Worm (Caenorhabditis elegans) whole organism, L4/young adult: ENCODE data around the gene C48D1.9.

Experiments
- W03F9.2 ChIP-seq: fragments of 150-350 bp; optimal IDR thresholded peaks from 2 replicates; lab custom pipeline; 2014; ENCODE audit warnings: missing biosample characterization, missing genetic modification characterization
- dao-5 ChIP-seq: sonication (generic microtip); optimal IDR thresholded peaks from 2 replicates; lab custom pipeline; 2016; ENCODE audit warnings: missing genotype, missing genetic modification characterization, moderate library complexity, missing compliant biosample characterization
- him-1 ChIP-seq: sonication (generic microtip); optimal IDR thresholded peaks from 2 replicates; lab custom pipeline; 2016; ENCODE audit warnings: missing genotype, missing genetic modification reagents, missing genetic modification characterization, missing compliant biosample characterization

C48D1.9 gene

DNA sequence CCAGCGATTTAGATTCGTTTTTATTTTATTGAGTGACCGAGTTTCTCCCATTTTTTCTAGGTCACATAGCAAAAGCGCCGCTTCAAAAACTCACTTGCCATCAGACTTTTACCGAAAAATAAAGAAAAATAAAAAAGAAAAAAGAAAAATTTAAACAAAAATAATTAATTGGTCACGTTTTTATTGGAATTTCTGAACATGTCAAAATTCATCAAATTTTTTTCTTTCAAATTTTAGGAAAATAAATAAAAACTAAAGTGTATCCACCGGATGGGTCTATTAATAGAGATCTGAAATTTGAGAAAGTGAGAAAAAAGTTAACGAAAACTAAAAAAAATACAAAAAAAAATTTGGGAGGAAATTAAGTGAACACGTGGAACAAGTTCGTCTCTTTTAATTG, at the start of gene C48D1.9:
TSS of gene C48D1.9 (minus strand) at position 101 of the 400 bp plus-strand sequence.
- TF ChIP-seq W03F9.2 (tag; lab: Kevin White, UChicago) (no peak), dao-5 (tag; lab: Kevin White, UChicago) (no peak), him-1 (tag; lab: Kevin White, UChicago) (no peak)

DNA sequence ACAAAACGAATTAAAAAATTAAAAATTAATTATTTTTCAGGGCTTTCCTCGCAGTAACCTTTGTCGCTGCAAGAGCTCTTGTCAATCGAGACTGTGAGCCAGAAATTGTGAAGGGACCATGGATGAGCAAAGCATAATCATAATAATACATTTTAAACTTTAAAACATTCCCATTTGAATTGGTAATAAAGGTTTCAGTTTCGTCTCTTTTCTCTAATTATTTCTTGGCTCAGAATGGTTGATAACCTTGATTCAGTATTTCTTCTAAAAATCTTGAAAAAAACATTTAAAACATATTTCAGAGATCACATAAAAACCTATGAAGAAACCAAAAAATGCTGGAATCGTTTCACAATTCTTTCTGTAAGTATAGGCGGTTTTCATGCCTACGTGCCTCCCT, 49.4 kb upstream of the C48D1.9 start, which contains the start of gene JC8.16:
TSS of gene JC8.16 (plus strand) at position 301 of the 400 bp plus-strand sequence.
- TF ChIP-seq W03F9.2 (tag; lab: Kevin White, UChicago) (no peak), dao-5 (tag; lab: Kevin White, UChicago) (no peak), him-1 (tag; lab: Kevin White, UChicago) (no peak)

DNA sequence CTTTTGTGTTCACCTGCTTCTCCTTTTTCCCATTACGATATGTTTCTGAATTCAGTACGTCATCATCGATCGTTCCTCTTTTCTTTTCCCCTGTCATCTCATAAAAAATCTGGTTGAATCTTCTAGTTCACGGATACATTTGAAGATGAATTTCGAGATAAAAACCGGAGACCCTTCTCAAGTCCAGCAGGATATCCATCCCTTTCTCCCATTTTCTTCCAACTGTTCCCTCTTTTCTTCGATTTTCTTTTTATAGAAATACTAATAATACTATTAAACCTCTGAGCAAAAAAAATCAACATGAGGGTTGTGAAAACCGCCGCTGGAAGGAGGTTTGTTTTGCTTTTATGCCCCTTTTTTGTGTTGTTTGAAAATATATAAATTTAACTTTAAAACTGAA, 46.4 kb upstream of the C48D1.9 start, which contains the start of gene bus-12:
TSS of gene bus-12 (plus strand) at position 301 of the 400 bp plus-strand sequence.
- no peak for TF ChIP-seq W03F9.2 (tag; lab: Kevin White, UChicago)
- TF ChIP-seq dao-5 (tag; lab: Kevin White, UChicago) = no peak
- no peak for TF ChIP-seq him-1 (tag; lab: Kevin White, UChicago)

DNA sequence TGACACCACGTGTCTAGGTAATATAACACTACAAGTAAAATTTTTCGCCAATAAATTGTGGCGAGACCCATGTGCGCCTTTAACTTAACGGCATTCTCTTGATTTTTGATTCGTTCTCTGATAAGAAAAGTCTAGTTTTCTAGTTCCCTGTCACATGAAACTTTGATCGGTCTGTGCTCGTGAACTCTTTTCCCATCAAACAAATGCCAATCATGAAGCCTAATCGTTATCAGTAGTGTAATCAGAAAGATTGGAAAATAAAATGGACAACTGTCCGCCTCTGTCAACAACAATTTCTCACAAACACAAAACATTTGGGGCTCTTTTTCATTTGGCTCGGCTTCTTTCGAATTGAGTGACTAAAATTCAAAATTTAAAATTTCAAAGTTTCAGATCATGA, 44.4 kb upstream of the C48D1.9 start, which contains the start of gene ttr-45:
TSS of gene ttr-45 (plus strand) at position 385 of the 400 bp plus-strand sequence.
- no peak for TF ChIP-seq him-1 (tag; lab: Kevin White, UChicago)
- TF ChIP-seq W03F9.2 (tag; lab: Kevin White, UChicago) = no peak
- no peak for TF ChIP-seq dao-5 (tag; lab: Kevin White, UChicago)

DNA sequence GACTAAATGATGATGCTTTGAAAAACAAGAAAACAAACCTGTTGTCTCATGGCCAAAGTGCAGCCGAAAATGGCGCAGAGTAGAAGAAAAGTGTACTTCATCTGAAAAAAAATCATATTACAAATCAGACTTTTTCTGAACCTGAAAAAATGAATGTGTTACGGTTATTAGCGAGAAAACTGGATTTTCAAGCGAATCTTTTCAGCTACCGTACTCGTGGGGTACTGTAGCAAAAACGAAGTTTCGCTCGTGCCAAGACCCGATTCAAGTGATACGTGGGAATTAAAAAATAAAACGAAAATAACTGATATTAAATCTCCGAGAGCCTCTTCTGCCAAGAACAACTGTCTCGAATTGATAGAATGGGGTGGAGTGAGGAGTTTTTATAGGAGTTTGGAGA, 42.7 kb upstream of the C48D1.9 start, which contains the start of gene ttr-51:
TSS of gene ttr-51 (minus strand) at position 101 of the 400 bp plus-strand sequence.
- TF ChIP-seq him-1 (tag; lab: Kevin White, UChicago) (no peak), W03F9.2 (tag; lab: Kevin White, UChicago) (no peak), dao-5 (tag; lab: Kevin White, UChicago) (no peak)

DNA sequence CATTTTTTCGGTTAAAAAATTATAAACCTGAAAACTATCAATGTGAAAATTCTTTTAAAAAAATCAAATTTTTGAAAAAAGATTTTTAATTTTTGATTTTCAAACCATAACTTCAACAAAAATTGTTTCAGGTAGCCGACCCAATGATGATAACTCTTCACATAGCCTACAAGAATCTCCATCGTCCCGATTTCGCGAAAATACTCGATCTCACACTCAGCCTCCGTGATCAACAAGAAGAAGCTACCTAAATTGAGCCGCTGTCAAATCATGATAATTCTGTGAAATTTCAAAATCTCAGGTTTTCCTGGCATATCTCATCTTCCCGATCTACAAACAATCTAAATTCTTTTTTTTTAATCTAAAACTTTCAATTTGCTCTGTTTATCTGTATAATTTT, 40.8 kb upstream of the C48D1.9 start:
- no peak for TF ChIP-seq W03F9.2 (tag; lab: Kevin White, UChicago)
- no peak for TF ChIP-seq him-1 (tag; lab: Kevin White, UChicago)
- no peak for TF ChIP-seq dao-5 (tag; lab: Kevin White, UChicago)

DNA sequence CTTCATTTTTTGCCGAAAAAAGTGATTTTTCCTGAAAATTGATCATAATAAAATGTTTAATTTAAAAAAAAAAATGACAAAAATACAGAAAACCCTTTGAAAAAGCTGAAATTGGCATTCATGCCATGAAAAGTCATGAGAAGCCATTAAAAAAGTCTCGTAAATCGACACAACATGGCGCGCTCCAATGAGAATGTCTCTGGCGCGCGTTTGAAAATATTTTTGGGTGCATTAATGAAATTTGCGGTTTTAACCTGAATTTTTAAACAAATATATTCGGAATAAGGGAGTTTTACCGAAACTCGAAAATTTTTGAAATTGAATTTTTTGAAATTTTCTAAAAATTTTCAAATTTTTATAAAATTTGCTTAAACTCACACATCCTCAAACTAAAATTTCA, 38.3 kb upstream of the C48D1.9 start:
- TF ChIP-seq dao-5 (tag; lab: Kevin White, UChicago) = no peak
- no peak for TF ChIP-seq W03F9.2 (tag; lab: Kevin White, UChicago)
- TF ChIP-seq him-1 (tag; lab: Kevin White, UChicago) = no peak

DNA sequence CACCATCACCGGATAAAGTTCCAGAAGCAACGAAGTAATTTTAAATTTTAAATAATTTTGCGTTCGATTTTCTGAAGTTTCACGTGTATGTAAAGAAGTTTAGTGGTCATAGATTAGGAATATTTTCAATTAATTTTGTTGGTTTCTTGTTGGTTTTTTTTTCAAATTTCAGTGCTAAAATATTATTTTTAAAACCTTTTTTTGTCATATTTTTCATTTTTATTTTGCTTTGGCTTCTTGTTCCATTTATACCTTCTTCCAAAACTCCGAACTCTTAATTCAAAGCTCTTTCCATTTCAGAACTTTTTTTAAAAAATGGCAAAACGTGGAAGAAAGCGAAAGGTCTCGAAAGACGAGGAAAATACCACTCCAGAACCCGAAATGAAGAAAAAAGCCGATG, 37.5 kb upstream of the C48D1.9 start, which contains the start of gene JC8.7:
TSS of gene JC8.7 (plus strand) at position 301 of the 400 bp plus-strand sequence.
- TF ChIP-seq W03F9.2 (tag; lab: Kevin White, UChicago) (no peak), dao-5 (tag; lab: Kevin White, UChicago) (no peak), him-1 (tag; lab: Kevin White, UChicago) (no peak)

DNA sequence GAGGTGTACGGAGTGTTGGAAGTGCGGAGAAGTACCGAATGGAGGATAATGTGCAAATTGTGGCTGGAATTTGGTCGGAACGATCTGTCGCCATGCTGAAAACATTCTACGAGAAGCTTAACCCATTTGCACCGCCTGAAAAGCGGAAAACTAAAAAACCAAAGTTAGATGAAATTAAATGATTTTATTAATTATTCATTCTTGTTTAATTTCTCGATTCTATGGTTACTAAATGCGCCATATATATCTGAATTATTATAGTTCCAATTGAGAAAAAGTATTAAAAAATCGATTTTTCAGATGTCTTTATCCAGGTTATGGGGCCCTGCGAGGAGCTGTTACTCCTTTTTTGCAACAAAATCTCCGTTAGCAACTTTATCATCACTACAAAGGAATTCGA, 34.6 kb upstream of the C48D1.9 start, which contains the start of gene cox-11:
TSS of gene cox-11 (plus strand) at position 301 of the 400 bp plus-strand sequence.
- no peak for TF ChIP-seq dao-5 (tag; lab: Kevin White, UChicago)
- no peak for TF ChIP-seq W03F9.2 (tag; lab: Kevin White, UChicago)
- TF ChIP-seq him-1 (tag; lab: Kevin White, UChicago) = no peak

DNA sequence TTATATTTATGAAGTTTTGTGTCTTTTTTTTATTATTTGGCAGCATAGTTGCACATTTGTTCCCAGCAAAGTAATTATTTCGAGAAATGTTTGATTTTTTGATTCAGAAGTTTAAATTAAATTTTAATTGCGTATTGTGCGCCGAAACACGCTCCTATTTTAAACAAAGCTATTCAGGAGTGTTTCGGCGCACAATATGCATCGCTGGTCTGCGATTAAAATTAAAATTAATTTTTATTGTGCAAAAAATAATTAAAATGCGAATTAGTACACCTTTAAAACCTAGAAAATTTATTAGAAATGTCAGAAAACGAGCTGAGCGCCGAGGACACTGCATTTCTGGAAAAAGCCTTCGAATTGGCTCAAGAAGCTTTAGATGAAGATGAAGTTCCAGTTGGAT, 33.9 kb upstream of the C48D1.9 start, which contains the start of gene JC8.4:
TSS of gene JC8.4 (plus strand) at position 301 of the 400 bp plus-strand sequence.
- TF ChIP-seq him-1 (tag; lab: Kevin White, UChicago) = no peak

DNA sequence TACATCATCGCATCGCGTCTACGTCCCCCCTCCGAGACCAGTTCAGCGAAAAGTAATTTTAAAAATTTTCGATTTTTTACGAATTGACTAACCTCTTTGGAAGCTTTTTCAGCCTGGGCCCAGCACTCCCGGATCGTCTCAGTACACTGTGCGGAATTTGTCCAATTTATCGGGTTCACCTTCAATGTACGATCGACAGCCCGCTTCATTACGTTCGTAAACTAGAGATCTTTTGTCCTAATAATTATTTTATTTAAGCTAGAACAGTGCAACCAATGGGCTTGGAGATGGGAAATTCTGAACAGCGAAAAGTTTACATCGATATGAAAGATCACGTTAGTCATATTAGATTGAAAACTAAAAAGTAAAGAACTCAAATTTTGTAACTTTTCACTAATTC, 31.9 kb upstream of the C48D1.9 start:
- TF ChIP-seq him-1 (tag; lab: Kevin White, UChicago) (no peak), dao-5 (tag; lab: Kevin White, UChicago) (no peak), W03F9.2 (tag; lab: Kevin White, UChicago) (no peak)

DNA sequence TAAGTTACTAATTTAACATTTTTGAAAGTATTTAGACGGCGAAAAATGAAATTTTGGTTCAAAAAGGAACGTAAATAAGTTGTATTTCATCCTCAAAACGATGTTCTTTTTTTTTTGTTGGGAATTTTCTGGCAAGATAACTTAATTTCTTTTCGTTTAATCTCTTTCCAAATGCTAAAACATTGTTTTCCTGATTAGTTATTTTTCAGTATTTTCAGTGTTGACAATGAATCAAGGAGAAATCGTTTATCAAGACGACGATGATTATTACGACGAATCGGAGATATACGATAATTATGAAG, 31.3 kb upstream of the C48D1.9 start, which contains the start of gene lin-54:
TSS of gene lin-54 (plus strand) at position 203 of the 302 bp plus-strand sequence.
- TF ChIP-seq him-1 (tag; lab: Kevin White, UChicago) (no peak), dao-5 (tag; lab: Kevin White, UChicago) (no peak), W03F9.2 (tag; lab: Kevin White, UChicago) (no peak)

DNA sequence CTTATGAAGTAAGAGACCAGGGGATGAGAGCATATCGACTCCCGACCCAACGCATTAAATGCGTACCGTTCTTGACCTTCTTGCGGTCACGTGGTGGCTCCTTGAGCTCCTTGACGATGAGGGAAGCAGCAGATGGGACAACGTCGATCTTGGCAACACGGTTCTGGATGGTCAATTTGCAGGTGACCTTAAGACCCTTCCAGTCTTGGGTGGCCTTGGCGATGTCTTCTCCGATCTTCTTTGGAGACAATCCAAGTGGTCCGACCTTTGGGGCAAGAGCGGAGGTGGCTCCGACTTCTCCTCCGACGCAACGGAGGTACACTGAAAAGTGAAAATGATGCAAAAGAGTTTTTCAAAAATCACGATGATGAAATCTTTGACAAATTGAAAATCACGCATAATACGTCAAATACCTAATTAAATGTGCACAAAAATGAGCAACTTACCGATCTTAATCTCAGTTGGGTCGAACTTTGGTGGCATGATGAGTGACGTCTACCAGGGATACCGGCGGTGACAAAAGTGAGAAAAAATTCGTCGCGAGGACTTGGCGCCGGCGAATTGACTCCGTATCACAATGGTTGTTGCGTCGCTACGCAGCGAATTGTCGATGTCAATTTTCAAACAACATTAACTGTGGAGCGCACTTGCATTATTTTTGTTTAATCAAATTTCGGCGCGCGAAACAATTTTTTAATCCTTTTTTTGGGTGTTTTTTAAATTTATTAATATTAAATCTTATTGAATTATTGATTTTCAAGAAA, 30.8 kb upstream of the C48D1.9 start, which contains the start of gene rpl-12:
TSS of gene rpl-12 (minus strand) at position 574 of the 764 bp plus-strand sequence.
- TF ChIP-seq W03F9.2 (tag; lab: Kevin White, UChicago) = peak; percentile 98
- no peak for TF ChIP-seq dao-5 (tag; lab: Kevin White, UChicago)
- TF ChIP-seq him-1 (tag; lab: Kevin White, UChicago) = peak; percentile 92
